Fruit fly (Drosophila melanogaster) whole organism, prepupa: ENCODE data around the gene CG11670.

Experiments used
- Blimp-1 ChIP-seq: fragments of 200-800 bp; sonication (Bioruptor generic); optimal IDR thresholded peaks from 3 replicates; lab custom pipeline; 2017; ENCODE audit warnings: missing biosample characterization, missing genetic modification characterization, mild to moderate bottlenecking, moderate library complexity, missing genetic modification reagents
- CG10631 ChIP-seq: fragments of 200-800 bp; sonication (Bioruptor generic); optimal IDR thresholded peaks from 2 replicates; lab custom pipeline; 2016; ENCODE audit warnings: missing biosample characterization, missing genetic modification characterization
- CG11902 ChIP-seq: fragments of 200-800 bp; sonication (Bioruptor generic); optimal IDR thresholded peaks from 3 replicates; lab custom pipeline; 2016; ENCODE audit warnings: missing biosample characterization, missing genetic modification characterization
- CG15336 ChIP-seq: fragments of 200-800 bp; sonication (Bioruptor generic); IDR thresholded peaks from 2 replicates; pipeline ENCODE4 v1.3.6; 2022; ENCODE audit warnings: missing biosample characterization, missing genetic modification characterization
- CG1621 ChIP-seq: fragments of 200-800 bp; sonication (Bioruptor generic); optimal IDR thresholded peaks from 3 replicates; lab custom pipeline; 2018; ENCODE audit warnings: missing biosample characterization, mild to moderate bottlenecking, missing genetic modification characterization
- CG31627 ChIP-seq: fragments of 200-800 bp; sonication (Bioruptor generic); optimal IDR thresholded peaks from 3 replicates; lab custom pipeline; 2016; ENCODE audit warnings: missing biosample characterization, missing genetic modification characterization
- CG32006 ChIP-seq: fragments of 200-800 bp; sonication (Bioruptor generic); optimal IDR thresholded peaks from 3 replicates; lab custom pipeline; 2017; ENCODE audit warnings: missing biosample characterization, mild to moderate bottlenecking, missing genetic modification characterization
- CG34406 ChIP-seq: fragments of 200-800 bp; sonication (Bioruptor generic); optimal IDR thresholded peaks from 3 replicates; lab custom pipeline; 2016; ENCODE audit warnings: missing biosample characterization, missing genetic modification characterization
- CG3919 ChIP-seq: fragments of 200-800 bp; sonication (Bioruptor generic); optimal IDR thresholded peaks from 3 replicates; lab custom pipeline; 2016; ENCODE audit warnings: missing biosample characterization, missing genetic modification characterization
- CG4318 ChIP-seq: fragments of 200-800 bp; sonication (Bioruptor generic); optimal IDR thresholded peaks from 3 replicates; lab custom pipeline; 2017; ENCODE audit warnings: missing biosample characterization, mild to moderate bottlenecking, missing genetic modification characterization
- CG6163 ChIP-seq: fragments of 200-800 bp; sonication (Bioruptor generic); IDR thresholded peaks from 3 replicates; pipeline ENCODE4 v1.3.6; 2022; ENCODE audit warnings: missing biosample characterization, missing genetic modification characterization
- CG6276 ChIP-seq: fragments of 200-800 bp; sonication (Bioruptor generic); optimal IDR thresholded peaks from 2 replicates; lab custom pipeline; 2017; ENCODE audit warnings: missing biosample characterization, mild to moderate bottlenecking, missing genetic modification characterization
- CG6792 ChIP-seq: fragments of 200-800 bp; sonication (Bioruptor generic); optimal IDR thresholded peaks from 3 replicates; lab custom pipeline; 2016; ENCODE audit warnings: missing biosample characterization, missing genetic modification characterization
- CG6854 ChIP-seq: fragments of 200-800 bp; sonication (Bioruptor generic); optimal IDR thresholded peaks from 2 replicates; lab custom pipeline; 2017; ENCODE audit warnings: missing biosample characterization, mild to moderate bottlenecking, missing genetic modification characterization
- CG7368 ChIP-seq: fragments of 200-800 bp; sonication (Bioruptor generic); optimal IDR thresholded peaks from 3 replicates; lab custom pipeline; 2016; ENCODE audit warnings: missing biosample characterization, missing genetic modification characterization
- CG8632 ChIP-seq: fragments of 200-800 bp; sonication (Bioruptor generic); optimal IDR thresholded peaks from 3 replicates; lab custom pipeline; 2016; ENCODE audit warnings: missing biosample characterization, missing genetic modification characterization
- CG9139 ChIP-seq: fragments of 200-800 bp; sonication (Bioruptor generic); optimal IDR thresholded peaks from 3 replicates; lab custom pipeline; 2017; ENCODE audit warnings: missing biosample characterization, mild to moderate bottlenecking, missing genetic modification characterization
- Eip78C ChIP-seq: fragments of 200-800 bp; sonication (Bioruptor generic); peaks from one replicate; lab custom pipeline; 2016; ENCODE audit warnings: missing biosample characterization, missing genetic modification characterization
- Ets21C ChIP-seq: fragments of 200-800 bp; sonication (Bioruptor generic); optimal IDR thresholded peaks from 3 replicates; lab custom pipeline; 2016; ENCODE audit warnings: missing biosample characterization, missing genetic modification characterization
- Ets96B ChIP-seq: fragments of 200-800 bp; optimal IDR thresholded peaks from 2 replicates; lab custom pipeline; 2019; ENCODE audit warnings: missing biosample characterization, mild to moderate bottlenecking, missing genetic modification characterization, moderate library complexity
- Gug ChIP-seq: fragments of 200-800 bp; sonication (Bioruptor generic); IDR thresholded peaks from 2 replicates; pipeline ENCODE4 v1.3.6; 2022; ENCODE audit warnings: missing biosample characterization, missing genetic modification characterization
- Hr39 ChIP-seq: fragments of 200-800 bp; sonication (Bioruptor generic); optimal IDR thresholded peaks from 2 replicates; lab custom pipeline; 2016; ENCODE audit warnings: missing biosample characterization, missing genetic modification characterization
- Sox102F ChIP-seq: fragments of 200-800 bp; sonication (Bioruptor generic); optimal IDR thresholded peaks from 2 replicates; lab custom pipeline; 2016; ENCODE audit warnings: missing biosample characterization, mild to moderate bottlenecking, missing genetic modification characterization
- Sox14 ChIP-seq: fragments of 200-800 bp; sonication (Bioruptor generic); optimal IDR thresholded peaks from 3 replicates; lab custom pipeline; 2016; ENCODE audit warnings: missing biosample characterization, missing genetic modification characterization
- Sox15 ChIP-seq: fragments of 200-800 bp; sonication (Bioruptor generic); optimal IDR thresholded peaks from 3 replicates; lab custom pipeline; 2016; ENCODE audit warnings: missing biosample characterization, missing genetic modification characterization
- achi ChIP-seq: fragments of 200-800 bp; sonication (Bioruptor generic); optimal IDR thresholded peaks from 3 replicates; lab custom pipeline; 2016; ENCODE audit warnings: missing biosample characterization, missing genetic modification characterization
- cyc ChIP-seq: fragments of 200-800 bp; sonication (Bioruptor generic); optimal IDR thresholded peaks from 3 replicates; lab custom pipeline; 2016; ENCODE audit warnings: missing biosample characterization, missing genetic modification characterization
- dac ChIP-seq: fragments of 200-800 bp; sonication (Bioruptor generic); optimal IDR thresholded peaks from 2 replicates; lab custom pipeline; 2017; ENCODE audit warnings: missing biosample characterization, mild to moderate bottlenecking, missing genetic modification characterization
- dsx ChIP-seq: fragments of 200-800 bp; optimal IDR thresholded peaks from 3 replicates; lab custom pipeline; 2019; ENCODE audit warnings: missing biosample characterization, mild to moderate bottlenecking, missing genetic modification characterization, moderate library complexity; ENCODE audit not compliant: poor library complexity, severe bottlenecking
- eg ChIP-seq: fragments of 200-800 bp; sonication (Bioruptor generic); IDR thresholded peaks from 3 replicates; pipeline ENCODE4 v1.3.6; 2022; ENCODE audit warnings: missing biosample characterization, missing genetic modification characterization
- esn ChIP-seq: fragments of 200-800 bp; sonication (Bioruptor generic); optimal IDR thresholded peaks from 2 replicates; lab custom pipeline; 2016; ENCODE audit warnings: missing biosample characterization, mild to moderate bottlenecking, missing genetic modification characterization, moderate library complexity
- fd59A ChIP-seq: fragments of 200-800 bp; sonication (Bioruptor generic); optimal IDR thresholded peaks from 2 replicates; lab custom pipeline; 2017; ENCODE audit warnings: missing biosample characterization, mild to moderate bottlenecking, missing genetic modification characterization, missing genetic modification reagents
- fd85E ChIP-seq: fragments of 200-800 bp; sonication (Bioruptor generic); optimal IDR thresholded peaks from 3 replicates; lab custom pipeline; 2016; ENCODE audit warnings: missing biosample characterization, missing genetic modification characterization
- fkh ChIP-seq: fragments of 200-800 bp; sonication (Bioruptor generic); optimal IDR thresholded peaks from 3 replicates; lab custom pipeline; 2017; ENCODE audit warnings: missing biosample characterization, mild to moderate bottlenecking, missing genetic modification characterization, moderate library complexity
- net ChIP-seq: fragments of 200-800 bp; sonication (Bioruptor generic); optimal IDR thresholded peaks from 3 replicates; lab custom pipeline; 2016; ENCODE audit warnings: missing biosample characterization, missing genetic modification characterization
- pdm3 ChIP-seq: fragments of 200-800 bp; sonication (Bioruptor generic); optimal IDR thresholded peaks from 3 replicates; lab custom pipeline; 2016; ENCODE audit warnings: missing biosample characterization, missing genetic modification characterization
- salr ChIP-seq, 2 experiments: fragments of 200-800 bp; sonication (Bioruptor generic); optimal IDR thresholded peaks; 3 replicates each; lab custom pipeline; 2016 to 2018; ENCODE audit warnings: missing biosample characterization in 2 of 2, missing genetic modification characterization in 2 of 2, mild to moderate bottlenecking in 1 of 2
- spab ChIP-seq: fragments of 200-800 bp; sonication (Bioruptor generic); optimal IDR thresholded peaks from 2 replicates; lab custom pipeline; 2017; ENCODE audit warnings: missing biosample characterization, mild to moderate bottlenecking, missing genetic modification characterization, missing genetic modification reagents
- ss ChIP-seq, 2 experiments: fragments of 200-800 bp; sonication (Bioruptor generic); optimal IDR thresholded peaks; 2 replicates in 1 of 2; 3 replicates in 1 of 2; lab custom pipeline; 2017 to 2018; ENCODE audit warnings: mild to moderate bottlenecking in 2 of 2, missing biosample characterization in 2 of 2, missing genetic modification characterization in 2 of 2, moderate library complexity in 1 of 2
- svp ChIP-seq: fragments of 200-800 bp; sonication (Bioruptor generic); peaks from one replicate; lab custom pipeline; 2016; ENCODE audit warnings: missing biosample characterization, missing genetic modification characterization
- vri ChIP-seq: fragments of 200-800 bp; sonication (Bioruptor generic); optimal IDR thresholded peaks from 3 replicates; lab custom pipeline; 2016; ENCODE audit warnings: missing biosample characterization, mild to moderate bottlenecking, missing genetic modification characterization

Gene CG11670

dm6 chr3R:13051942-13052693, 10.3 kb downstream of the CG11670 start, which contains the start of gene pic:
pic (plus strand) TSS chr3R:13052245.
- TF ChIP-seq CG6276 (GFP tag; lab: Kevin White, UChicago) (peak; percentile 98), CG3919 (GFP tag; lab: Kevin White, UChicago) (no peak), fkh (GFP tag; lab: Kevin White, UChicago) (peak; percentile 60)

- TF ChIP-seq vri (GFP tag; lab: Kevin White, UChicago) = no peak
- TF ChIP-seq pdm3 (GFP tag; lab: Kevin White, UChicago) = no peak
- no peak for TF ChIP-seq CG6854
- TF ChIP-seq dac (GFP tag; lab: Kevin White, UChicago) = no peak
- no peak for TF ChIP-seq Ets96B (tag; lab: Kevin White, UChicago)
- TF ChIP-seq esn (GFP tag; lab: Kevin White, UChicago) = no peak
- TF ChIP-seq CG10631 = no peak
- TF ChIP-seq eg (GFP tag; lab: Robert Waterston, UW) = no peak
- no peak for TF ChIP-seq fd85E (GFP tag; lab: Kevin White, UChicago)
- no peak for TF ChIP-seq CG4318 (GFP tag; lab: Kevin White, UChicago)
- no peak for TF ChIP-seq CG6792
- no peak for TF ChIP-seq spab (GFP tag; lab: Kevin White, UChicago)
- TF ChIP-seq Hr39 = no peak
- TF ChIP-seq Sox102F = no peak
- TF ChIP-seq salr (GFP tag; optimal IDR thresholded peaks at IDR 0.05; lab: Kevin White, UChicago) = no peak
- no peak for TF ChIP-seq Sox15 (GFP tag; lab: Kevin White, UChicago)
- TF ChIP-seq CG11902 (GFP tag; lab: Kevin White, UChicago) = no peak
- no peak for TF ChIP-seq CG34406
Observed at dm6 chr3R:13056553-13056952, 14.7 kb downstream of the CG11670 start.

DNA sequence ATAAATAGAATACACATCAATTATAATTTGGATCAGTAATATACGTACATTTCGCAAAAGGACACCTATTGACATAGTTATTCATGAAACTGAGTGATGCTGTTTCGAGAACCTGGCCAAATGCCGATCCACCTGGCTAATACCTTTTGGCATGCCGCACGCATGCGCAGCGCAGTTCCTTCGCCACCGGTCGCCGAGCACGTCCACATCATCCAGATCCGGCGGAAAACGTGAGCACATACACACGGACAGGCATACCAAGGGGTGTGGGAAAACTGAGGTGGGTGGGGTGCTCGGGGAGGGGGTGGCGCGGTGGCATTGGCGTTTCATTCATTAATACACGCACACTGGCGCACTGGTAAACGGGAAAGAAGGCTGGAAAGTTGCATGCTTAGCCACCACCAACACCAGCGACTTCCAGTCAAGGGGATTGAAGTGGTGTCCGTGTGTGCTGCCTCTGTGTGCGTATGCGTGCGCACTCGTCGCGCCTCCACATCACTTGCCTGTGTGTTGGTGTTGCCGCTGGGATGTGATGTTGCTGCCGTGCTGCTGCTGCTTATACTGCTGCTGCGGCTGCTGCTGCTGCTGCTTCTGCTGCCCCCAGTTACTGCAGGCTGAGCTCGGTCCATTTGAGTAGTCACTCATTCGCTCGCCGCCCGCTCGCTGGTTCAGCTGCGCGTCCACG, 15.4 kb downstream of the CG11670 start, which contains the start of gene sim:
TSS of gene sim (plus strand) at position 635 of the 685 bp plus-strand sequence.
- TF ChIP-seq eg (GFP tag; lab: Robert Waterston, UW) (0 out of 3 replicates have a peak, but pooled peaks have one; percentile 28), Ets21C (GFP tag; lab: Kevin White, UChicago) (no peak), fd59A (GFP tag; lab: Kevin White, UChicago) (no peak), Blimp-1 (GFP tag; lab: Kevin White, UChicago) (no peak), CG8632 (GFP tag; lab: Kevin White, UChicago) (no peak), CG3919 (GFP tag; lab: Kevin White, UChicago) (peak; percentile 46), ss (GFP tag; optimal IDR thresholded peaks at IDR 0.05; lab: Kevin White, UChicago) (peak in 1 of 2 experiments; percentile 42)

DNA sequence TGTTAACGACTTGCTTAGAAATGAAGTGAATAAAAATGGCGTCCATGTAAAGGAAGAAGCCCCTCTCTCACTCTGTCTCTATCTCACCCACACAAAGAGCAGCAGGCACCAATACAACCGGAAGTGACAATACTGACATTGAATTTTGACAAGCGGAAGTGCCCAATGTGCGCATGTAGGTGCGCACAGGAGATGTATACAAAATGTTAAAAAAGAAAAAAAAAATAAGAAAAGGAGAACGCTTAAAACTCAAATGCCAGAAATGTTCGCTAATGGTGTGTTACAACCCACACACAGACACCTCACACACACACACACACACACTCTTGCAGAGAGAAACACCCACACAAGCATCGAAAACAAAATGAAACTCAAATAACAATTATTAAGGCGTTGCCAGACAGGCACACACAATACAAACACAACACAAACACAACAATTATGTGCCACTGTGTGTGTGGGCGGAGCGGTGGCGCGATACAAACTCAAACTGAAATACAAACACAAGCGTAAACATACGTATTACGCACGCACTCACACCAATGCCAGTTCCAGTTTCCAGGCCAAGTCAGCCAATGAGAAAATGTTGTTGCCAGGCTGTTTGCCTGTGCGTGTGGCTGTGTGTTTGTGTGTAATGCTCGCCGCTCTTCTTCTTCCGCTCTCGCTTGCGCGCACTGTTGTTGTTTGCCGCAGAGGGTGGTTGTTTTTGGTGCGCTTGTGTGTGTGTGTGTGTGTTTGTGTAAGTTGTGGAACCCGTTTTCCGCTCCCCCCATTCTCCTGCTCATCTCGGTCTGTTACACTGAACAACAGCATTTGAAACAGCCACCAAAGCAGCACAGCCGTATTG, 22.1 kb downstream of the CG11670 start:
- TF ChIP-seq dsx (GFP tag; lab: Kevin White, UChicago) (no peak), CG31627 (GFP tag; lab: Kevin White, UChicago) (no peak), Sox14 (no peak), CG1621 (tag; lab: Kevin White, UChicago) (no peak), CG34406 (no peak), Gug (GFP tag; lab: Robert Waterston, UW) (no peak), ss (GFP tag; optimal IDR thresholded peaks at IDR 0.05; lab: Kevin White, UChicago) (peak; percentile 36 to 54), CG15336 (GFP tag; lab: Robert Waterston, UW) (no peak), svp (GFP tag; lab: Kevin White, UChicago) (no peak), CG6163 (peak; percentile 25; the same call in 1 of the 3 replicates), fkh (GFP tag; lab: Kevin White, UChicago) (peak; percentile 96), Eip78C (peak; percentile 48), CG8632 (GFP tag; lab: Kevin White, UChicago) (no peak), CG32006 (GFP tag; lab: Kevin White, UChicago) (peak; percentile 49), cyc (GFP tag; lab: Kevin White, UChicago) (no peak), salr (GFP tag; optimal IDR thresholded peaks at IDR 0.05; lab: Kevin White, UChicago) (no peak), CG9139 (no peak), net (no peak), Ets21C (GFP tag; lab: Kevin White, UChicago) (no peak), CG7368 (GFP tag; lab: Kevin White, UChicago) (no peak), achi (GFP tag; lab: Kevin White, UChicago) (no peak)
